Fruit fly (Drosophila melanogaster): ENCODE measurements around the gene CycE.

- TF ChIP-seq CG8478 (optimal IDR thresholded peaks at IDR 0.05) (no peak), CTCF (optimal IDR thresholded peaks at IDR 0.05) (no peak)
These were observed 14.5 kb upstream of the CycE start, which contains the start of gene Gli for dm6 chr2L:15762466-15762865.
